Worm (Caenorhabditis elegans) whole organism, early embryonic: ENCODE measurements around the gene zip-5.

ENCODE experiments used
- F13C5.2 ChIP-seq: sonication (generic microtip); optimal IDR thresholded peaks from 2 replicates; lab custom pipeline; 2017; ENCODE audit warnings: mild to moderate bottlenecking, missing genetic modification characterization, inconsistent platforms, missing compliant biosample characterization
- ama-1 ChIP-seq: fragments of 150-350 bp; optimal IDR thresholded peaks from 2 replicates; lab custom pipeline; 2014
- ets-7 ChIP-seq: sonication (generic microtip); optimal IDR thresholded peaks from 2 replicates; lab custom pipeline; 2016; ENCODE audit warnings: missing genotype, missing genetic modification characterization, missing compliant biosample characterization
- hnd-1 ChIP-seq: sonication (generic microtip); optimal IDR thresholded peaks from 2 replicates; lab custom pipeline; 2016; ENCODE audit warnings: missing genetic modification characterization, missing compliant biosample characterization
- pes-1 ChIP-seq: fragments of 200-800 bp; sonication (Bioruptor generic); IDR thresholded peaks from 2 replicates; pipeline ENCODE4 v1.3.6; 2022; ENCODE audit warnings: missing genetic modification reagents, missing genetic modification characterization, missing compliant biosample characterization
- scrt-1 ChIP-seq: fragments of 200-800 bp; sonication (Bioruptor generic); IDR thresholded peaks from 2 replicates; pipeline ENCODE4 v1.3.6; 2022; ENCODE audit warnings: missing genetic modification characterization, missing compliant biosample characterization
- tra-4 ChIP-seq: sonication (generic microtip); optimal IDR thresholded peaks from 2 replicates; lab custom pipeline; 2017; ENCODE audit warnings: missing genetic modification characterization, missing compliant biosample characterization

- TF ChIP-seq scrt-1 (GFP tag; lab: Robert Waterston, UW) (no peak), ama-1 (lab: Kevin White, UChicago) (no peak), ets-7 (tag; lab: Kevin White, UChicago) (no peak), hnd-1 (tag; lab: Kevin White, UChicago) (no peak), tra-4 (tag; lab: Kevin White, UChicago) (no peak), pes-1 (GFP tag; lab: Robert Waterston, UW) (no peak), F13C5.2 (no peak)
Measured at ce11 chrV:13297220-13297619, 32.9 kb downstream of the zip-5 start, which contains the start of gene C26E1.1.
